2 fruit fly cellular contexts compared by ENCODE assay signal in the genomic region with DNA sequence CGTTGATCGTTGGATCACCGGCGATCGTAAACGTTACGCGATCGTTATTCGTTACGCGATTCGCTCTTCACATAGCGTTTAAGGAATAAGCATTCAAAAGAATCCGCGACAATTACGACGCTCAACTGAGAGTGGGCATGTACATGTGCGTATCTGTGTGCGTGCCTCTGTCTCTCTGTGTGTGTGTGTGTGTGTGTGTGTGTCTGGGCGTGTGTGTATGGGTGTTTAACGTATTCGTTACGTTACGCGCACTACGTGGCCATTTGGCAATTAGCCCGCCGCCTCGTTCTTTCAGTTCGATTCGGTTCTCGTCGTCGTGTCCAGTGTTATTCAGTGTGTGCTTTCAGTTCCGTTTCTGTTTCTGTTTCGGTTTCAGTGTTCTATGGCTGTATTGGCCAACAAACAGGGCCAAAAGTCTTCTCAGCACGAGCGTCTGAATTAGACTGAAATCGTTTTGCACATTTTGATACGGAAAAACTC.
TF ChIP-seq lines count a peak whose summit lies in the region.

Gene bab1 (minus strand): TSS at position 430 of the 480 bp plus-strand sequence.

- no peak for TF ChIP-seq CTCF in whole organism, embryonic (GFP tag; optimal IDR thresholded peaks at IDR 0.05; lab: Kevin White, UChicago)

TF ChIP-seq in whole organism, embryonic, 481 proteins besides CTCF, POLR2A, EP300 and RAD21:
- no peak for TF ChIP-seq tap (tag; optimal IDR thresholded peaks at IDR 0.05; lab: Kevin White, UChicago)
- TF ChIP-seq CG9932 (GFP tag; IDR thresholded peaks at IDR 0.05; lab: Robert Waterston, UW) = no peak
- TF ChIP-seq Jarid2 (GFP tag; optimal IDR thresholded peaks at IDR 0.05; lab: Kevin White, UChicago) = no peak
- TF ChIP-seq kay (GFP tag; optimal IDR thresholded peaks at IDR 0.05; lab: Kevin White, UChicago) = no peak
- no peak for TF ChIP-seq rib (GFP tag; IDR thresholded peaks at IDR 0.05; lab: Robert Waterston, UW)
- TF ChIP-seq CG43689 (GFP tag; IDR thresholded peaks at IDR 0.05; lab: Robert Waterston, UW) = no peak
- no peak for TF ChIP-seq dan (GFP tag; IDR thresholded peaks at IDR 0.05; lab: Robert Waterston, UW)
- TF ChIP-seq Trl (optimal IDR thresholded peaks at IDR 0.05; lab: Kevin White, UChicago) = peak; percentile 9 to 40
- no peak for TF ChIP-seq Trl (GFP tag; optimal IDR thresholded peaks at IDR 0.05; lab: Kevin White, UChicago)
- TF ChIP-seq Eip74EF (GFP tag; optimal IDR thresholded peaks at IDR 0.05; lab: Kevin White, UChicago) = no peak
- no peak for TF ChIP-seq CG18599 (GFP tag; optimal IDR thresholded peaks at IDR 0.05; lab: Kevin White, UChicago)
- no peak for TF ChIP-seq CG10267 (tag; optimal IDR thresholded peaks at IDR 0.05; lab: Kevin White, UChicago)
- no peak for TF ChIP-seq ATbp (GFP tag; optimal IDR thresholded peaks at IDR 0.05; lab: Kevin White, UChicago)
- no peak for TF ChIP-seq CG7372 (GFP tag; IDR thresholded peaks at IDR 0.05; lab: Robert Waterston, UW)
- no peak for TF ChIP-seq fd64A (GFP tag; optimal IDR thresholded peaks at IDR 0.05; lab: Kevin White, UChicago)
- peak; percentile 63 for TF ChIP-seq cg (GFP tag; optimal IDR thresholded peaks at IDR 0.05; lab: Kevin White, UChicago)
- no peak for TF ChIP-seq stc (GFP tag; IDR thresholded peaks at IDR 0.05; lab: Robert Waterston, UW)
- TF ChIP-seq wek (GFP tag; optimal IDR thresholded peaks at IDR 0.05; lab: Kevin White, UChicago) = no peak
- TF ChIP-seq Antp (GFP tag; optimal IDR thresholded peaks at IDR 0.05; lab: Kevin White, UChicago) = no peak
- peak; percentile 39 for TF ChIP-seq Med (GFP tag; lab: Kevin White, UChicago)
- TF ChIP-seq usp (GFP tag; optimal IDR thresholded peaks at IDR 0.05; lab: Kevin White, UChicago) = no peak
- TF ChIP-seq Sin3A (optimal IDR thresholded peaks at IDR 0.05; lab: Kevin White, UChicago) = no peak
- TF ChIP-seq CG11085 (GFP tag; IDR thresholded peaks at IDR 0.05; lab: Robert Waterston, UW) = no peak
- peak; percentile 91 for TF ChIP-seq CG9437 (GFP tag; optimal IDR thresholded peaks at IDR 0.05; lab: Kevin White, UChicago)

TF ChIP-seq in whole organism, prepupa, 60 proteins besides CTCF, POLR2A, EP300 and RAD21:
- no peak for TF ChIP-seq CG9139 (GFP tag; optimal IDR thresholded peaks at IDR 0.05; lab: Kevin White, UChicago)
- no peak for TF ChIP-seq lz (GFP tag; optimal IDR thresholded peaks at IDR 0.05; lab: Kevin White, UChicago)
- no peak for TF ChIP-seq CG1621 (tag; optimal IDR thresholded peaks at IDR 0.05; lab: Kevin White, UChicago)
- TF ChIP-seq CG34406 (GFP tag; optimal IDR thresholded peaks at IDR 0.05; lab: Kevin White, UChicago) = no peak
- no peak for TF ChIP-seq Eip75B (GFP tag; optimal IDR thresholded peaks at IDR 0.05; lab: Kevin White, UChicago)
- TF ChIP-seq Eip78C (GFP tag; lab: Kevin White, UChicago) = peak; percentile 22
- no peak for TF ChIP-seq CG31627 (GFP tag; optimal IDR thresholded peaks at IDR 0.05; lab: Kevin White, UChicago)
- no peak for TF ChIP-seq Met (GFP tag; optimal IDR thresholded peaks at IDR 0.05; lab: Kevin White, UChicago)
